Fruit fly (Drosophila melanogaster): ENCODE measurements around the gene CG10177.

dm6 chr3R:23496488-23496887, 24.9 kb downstream of the CG10177 start:
- TF ChIP-seq cic (GFP tag; optimal IDR thresholded peaks at IDR 0.05), result no peak
- no peak for TF ChIP-seq ovo (GFP tag; optimal IDR thresholded peaks at IDR 0.05)
- no peak for TF ChIP-seq CG11617 (GFP tag; optimal IDR thresholded peaks at IDR 0.05)
- no peak for TF ChIP-seq kay (GFP tag; ENCODE audit: borderline replicate concordance)
- TF ChIP-seq Mnt (GFP tag; optimal IDR thresholded peaks at IDR 0.05), result no peak
- TF ChIP-seq Hr96 (GFP tag; optimal IDR thresholded peaks at IDR 0.05), result no peak
- TF ChIP-seq pad (GFP tag; optimal IDR thresholded peaks at IDR 0.05), result no peak
- TF ChIP-seq cnc (optimal IDR thresholded peaks at IDR 0.05), result no peak
- TF ChIP-seq CG12768 (GFP tag; optimal IDR thresholded peaks at IDR 0.05), result no peak
- TF ChIP-seq CG5204 (GFP tag; optimal IDR thresholded peaks at IDR 0.05), result no peak
- no peak for TF ChIP-seq toe (GFP tag; optimal IDR thresholded peaks at IDR 0.05)
- no peak for TF ChIP-seq CG33017 (tag; optimal IDR thresholded peaks at IDR 0.05)
- TF ChIP-seq CG7045 (GFP tag; optimal IDR thresholded peaks at IDR 0.05), result no peak
